Fruit fly (Drosophila melanogaster) whole organism, embryonic: ENCODE results near the gene RpL28.

Experiments used
- BtbVII ChIP-seq: fragments of 200-800 bp; sonication (Bioruptor generic); optimal IDR thresholded peaks from 3 replicates; lab custom pipeline; 2017; ENCODE audit warnings: missing biosample characterization, mild to moderate bottlenecking, missing genetic modification characterization
- CG11398 ChIP-seq: fragments of 200-800 bp; sonication (Bioruptor generic); optimal IDR thresholded peaks from 2 replicates; lab custom pipeline; 2016; ENCODE audit warnings: missing biosample characterization, missing genetic modification characterization
- CG13296 ChIP-seq: fragments of 200-800 bp; sonication (Bioruptor generic); optimal IDR thresholded peaks from 3 replicates; lab custom pipeline; 2018; ENCODE audit warnings: missing biosample characterization, mild to moderate bottlenecking, missing genetic modification characterization
- CG15696 ChIP-seq: fragments of 200-800 bp; sonication (Bioruptor generic); optimal IDR thresholded peaks from 2 replicates; lab custom pipeline; 2019; ENCODE audit warnings: missing biosample characterization, mild to moderate bottlenecking, missing genetic modification characterization, moderate library complexity
- CG1603 ChIP-seq: fragments of 200-800 bp; sonication (Bioruptor generic); optimal IDR thresholded peaks from 2 replicates; lab custom pipeline; 2019; ENCODE audit warnings: missing biosample characterization, mild to moderate bottlenecking, missing genetic modification characterization, moderate library complexity
- CG17186 ChIP-seq: fragments of 200-800 bp; sonication (Bioruptor generic); optimal IDR thresholded peaks from 3 replicates; lab custom pipeline; 2017; ENCODE audit warnings: missing biosample characterization, missing genetic modification reagents, missing genetic modification characterization
- CG1832 ChIP-seq: fragments of 200-800 bp; sonication (Bioruptor generic); optimal IDR thresholded peaks from 2 replicates; lab custom pipeline; 2017; ENCODE audit warnings: missing biosample characterization, mild to moderate bottlenecking, missing genetic modification characterization, inconsistent platforms
- CG2116 ChIP-seq: fragments of 200-800 bp; sonication (Bioruptor generic); optimal IDR thresholded peaks from 3 replicates; lab custom pipeline; 2018; ENCODE audit warnings: missing biosample characterization, mild to moderate bottlenecking, missing genetic modification characterization
- CG2120 ChIP-seq: fragments of 200-800 bp; sonication (Bioruptor generic); optimal IDR thresholded peaks from 3 replicates; lab custom pipeline; 2016; ENCODE audit warnings: missing biosample characterization, missing genetic modification characterization
- CG31365 ChIP-seq: fragments of 200-800 bp; sonication (Bioruptor generic); optimal IDR thresholded peaks from 2 replicates; lab custom pipeline; 2018; ENCODE audit warnings: missing biosample characterization, mild to moderate bottlenecking, missing genetic modification characterization
- CG3726 ChIP-seq: fragments of 200-800 bp; sonication (Bioruptor generic); IDR thresholded peaks from 3 replicates; pipeline ENCODE4, ENCODE4 v1.3.6; 2022; ENCODE audit warnings: missing biosample characterization, missing genetic modification characterization
- CG7928 ChIP-seq: fragments of 200-800 bp; sonication (Bioruptor generic); optimal IDR thresholded peaks from 2 replicates; lab custom pipeline; 2017; ENCODE audit warnings: missing biosample characterization, mild to moderate bottlenecking, missing genetic modification characterization
- CG8290 ChIP-seq, 3 experiments: fragments of 200-800 bp; sonication (Bioruptor generic); optimal IDR thresholded peaks; 2 replicates each; lab custom pipeline; 2016 to 2019; ENCODE audit warnings: missing biosample characterization in 3 of 3, missing genetic modification characterization in 3 of 3, mild to moderate bottlenecking in 2 of 3, moderate library complexity in 1 of 3
- CHES-1-like ChIP-seq: fragments of 200-800 bp; sonication (Bioruptor generic); optimal IDR thresholded peaks from 2 replicates; lab custom pipeline; 2016; ENCODE audit warnings: missing biosample characterization, missing genetic modification characterization
- Dll ChIP-seq: fragments of 200-800 bp; sonication (Bioruptor generic); IDR thresholded peaks from 4 replicates; pipeline ENCODE4 v1.3.6; 2022; ENCODE audit warnings: missing biosample characterization, missing genetic modification characterization; ENCODE audit not compliant: partially characterized antibody
- Dp ChIP-seq: fragments of 200-800 bp; sonication (Bioruptor generic); optimal IDR thresholded peaks from 2 replicates; lab custom pipeline; 2018; ENCODE audit warnings: missing biosample characterization, mild to moderate bottlenecking, missing genetic modification characterization, moderate library complexity
- Eip74EF ChIP-seq, 2 experiments: fragments of 200-800 bp in 1 of 2; fragments of >200 bp in 1 of 2; sonication (Bioruptor generic) in 1 of 2; optimal IDR thresholded peaks; 2 replicates each; lab custom pipeline; 2017 to 2019; ENCODE audit warnings: missing biosample characterization in 2 of 2, missing genetic modification characterization in 2 of 2, mild to moderate bottlenecking in 1 of 2, moderate library complexity in 1 of 2
- Fer2 ChIP-seq: fragments of 200-800 bp; sonication (Bioruptor generic); optimal IDR thresholded peaks from 2 replicates; lab custom pipeline; 2018; ENCODE audit warnings: missing biosample characterization, mild to moderate bottlenecking, missing genetic modification characterization, moderate library complexity
- Lhr ChIP-seq: fragments of 200-800 bp; sonication (Bioruptor generic); optimal IDR thresholded peaks from 3 replicates; lab custom pipeline; 2017; ENCODE audit warnings: mild to moderate bottlenecking, missing biosample characterization, missing genetic modification reagents, missing genetic modification characterization
- Mes4 ChIP-seq: fragments of 200-800 bp; sonication (Bioruptor generic); optimal IDR thresholded peaks from 2 replicates; lab custom pipeline; 2016; ENCODE audit warnings: missing biosample characterization, missing genetic modification characterization
- Mrtf ChIP-seq: fragments of 200-800 bp; sonication (Bioruptor generic); IDR thresholded peaks from 3 replicates; pipeline ENCODE4 v1.3.6; 2022; ENCODE audit warnings: missing biosample characterization, missing genetic modification characterization
- NFAT ChIP-seq: fragments of 200-800 bp; sonication (Bioruptor generic); IDR thresholded peaks from 2 replicates; pipeline ENCODE4 v1.3.6; 2022; ENCODE audit warnings: missing biosample characterization, missing genetic modification characterization
- Sin3A ChIP-seq: fragments of >200 bp; optimal IDR thresholded peaks from 2 replicates; lab custom pipeline; 2018
- Taf1 ChIP-seq: fragments of 200-800 bp; sonication (Bioruptor generic); IDR thresholded peaks from 2 replicates; pipeline ENCODE4 v1.3.6; 2022; ENCODE audit warnings: missing biosample characterization, missing genetic modification characterization
- Vsx1 ChIP-seq: fragments of 200-800 bp; sonication (Bioruptor generic); optimal IDR thresholded peaks from 2 replicates; lab custom pipeline; 2017; ENCODE audit warnings: missing biosample characterization, mild to moderate bottlenecking, missing genetic modification characterization, missing genetic modification reagents
- abd-A ChIP-seq: fragments of 200-800 bp; sonication (Bioruptor generic); optimal IDR thresholded peaks from 3 replicates; lab custom pipeline; 2019; ENCODE audit warnings: missing biosample characterization, mild to moderate bottlenecking, missing genetic modification characterization, moderate library complexity
- ap ChIP-seq: fragments of 200-800 bp; sonication (Bioruptor generic); IDR thresholded peaks from 2 replicates; pipeline ENCODE4 v1.3.6; 2022; ENCODE audit warnings: missing biosample characterization, missing genetic modification characterization
- ara ChIP-seq: fragments of 200-800 bp; sonication (Bioruptor generic); IDR thresholded peaks from 2 replicates; pipeline ENCODE4 v1.3.6; 2022; ENCODE audit warnings: missing biosample characterization, missing genetic modification characterization
- ase ChIP-seq: fragments of 200-800 bp; sonication (Bioruptor generic); IDR thresholded peaks from 3 replicates; pipeline ENCODE4 v1.3.6; 2022; ENCODE audit warnings: missing biosample characterization, missing genetic modification characterization
- dm ChIP-seq: fragments of 200-800 bp; sonication (Bioruptor generic); optimal IDR thresholded peaks from 3 replicates; lab custom pipeline; 2016; ENCODE audit warnings: missing biosample characterization, missing genetic modification characterization
- ems ChIP-seq: fragments of 200-800 bp; sonication (Bioruptor generic); optimal IDR thresholded peaks from 3 replicates; lab custom pipeline; 2016; ENCODE audit warnings: missing biosample characterization, missing genetic modification characterization
- grn ChIP-seq: fragments of 200-800 bp; sonication (Bioruptor generic); optimal IDR thresholded peaks from 3 replicates; lab custom pipeline; 2017; ENCODE audit warnings: missing biosample characterization, missing genetic modification characterization
- gsb-n ChIP-seq: fragments of 200-800 bp; sonication (Bioruptor generic); optimal IDR thresholded peaks from 3 replicates; lab custom pipeline; 2018; ENCODE audit warnings: missing biosample characterization, mild to moderate bottlenecking, missing genetic modification characterization
- hb ChIP-seq: fragments of 200-800 bp; sonication (Bioruptor generic); IDR thresholded peaks from 3 replicates; pipeline ENCODE4 v1.3.6; 2022; ENCODE audit warnings: missing biosample characterization, missing genetic modification characterization; ENCODE audit not compliant: partially characterized antibody
- lab ChIP-seq: fragments of 200-800 bp; sonication (Bioruptor generic); optimal IDR thresholded peaks from 3 replicates; lab custom pipeline; 2017; ENCODE audit warnings: missing biosample characterization, missing genetic modification characterization, mild to moderate bottlenecking, moderate library complexity, missing genetic modification reagents
- luna ChIP-seq: fragments of 200-800 bp; sonication (Bioruptor generic); optimal IDR thresholded peaks from 2 replicates; lab custom pipeline; 2016; ENCODE audit warnings: missing biosample characterization, missing genetic modification characterization
- nmo ChIP-seq: fragments of 200-800 bp; sonication (Bioruptor generic); optimal IDR thresholded peaks from 2 replicates; lab custom pipeline; 2018; ENCODE audit warnings: missing biosample characterization, mild to moderate bottlenecking, missing genetic modification characterization, moderate library complexity
- pita ChIP-seq: fragments of 200-800 bp; sonication (Bioruptor generic); optimal IDR thresholded peaks from 2 replicates; lab custom pipeline; 2017; ENCODE audit warnings: missing biosample characterization, mild to moderate bottlenecking, missing genetic modification characterization
- pros ChIP-seq: fragments of 200-800 bp; sonication (Bioruptor generic); optimal IDR thresholded peaks from 3 replicates; lab custom pipeline; 2019; ENCODE audit warnings: missing biosample characterization, mild to moderate bottlenecking, missing genetic modification characterization, moderate library complexity
- run ChIP-seq: fragments of 200-800 bp; sonication (Bioruptor generic); optimal IDR thresholded peaks from 3 replicates; lab custom pipeline; 2018; ENCODE audit warnings: missing biosample characterization, mild to moderate bottlenecking, missing genetic modification characterization
- sd ChIP-seq: fragments of 200-800 bp; sonication (Bioruptor generic); optimal IDR thresholded peaks from 3 replicates; lab custom pipeline; 2018; ENCODE audit warnings: missing biosample characterization, mild to moderate bottlenecking, missing genetic modification characterization, moderate library complexity
- sug ChIP-seq: fragments of 200-800 bp; optimal IDR thresholded peaks from 2 replicates; lab custom pipeline; 2019; ENCODE audit warnings: missing biosample characterization, mild to moderate bottlenecking, missing genetic modification characterization, moderate library complexity
- tll ChIP-seq, 2 experiments: fragments of 200-800 bp in 1 of 2; fragments of >200 bp in 1 of 2; sonication (Bioruptor generic) in 1 of 2; optimal IDR thresholded peaks; 2 replicates each; lab custom pipeline; 2017 to 2019; ENCODE audit warnings: missing biosample characterization in 2 of 2, missing genetic modification characterization in 2 of 2, mild to moderate bottlenecking in 1 of 2, moderate library complexity in 1 of 2
- ttk ChIP-seq: fragments of 200-800 bp; sonication (Bioruptor generic); IDR thresholded peaks from 2 replicates; pipeline ENCODE4 v2.1.2; 2022; ENCODE audit warnings: missing biosample characterization, missing genetic modification characterization
- vfl ChIP-seq: fragments of 200-800 bp; sonication (Bioruptor generic); optimal IDR thresholded peaks from 2 replicates; lab custom pipeline; 2016; ENCODE audit warnings: missing biosample characterization, missing genetic modification characterization
- vnd ChIP-seq: fragments of 200-800 bp; sonication (Bioruptor generic); IDR thresholded peaks from 3 replicates; pipeline ENCODE4 v1.3.6; 2022; ENCODE audit warnings: missing biosample characterization, missing genetic modification characterization; ENCODE audit not compliant: partially characterized antibody
- zfh2 ChIP-seq: fragments of 200-800 bp; sonication (Bioruptor generic); optimal IDR thresholded peaks from 2 replicates; lab custom pipeline; 2016; ENCODE audit warnings: missing biosample characterization, missing genetic modification characterization

Gene RpL28

DNA sequence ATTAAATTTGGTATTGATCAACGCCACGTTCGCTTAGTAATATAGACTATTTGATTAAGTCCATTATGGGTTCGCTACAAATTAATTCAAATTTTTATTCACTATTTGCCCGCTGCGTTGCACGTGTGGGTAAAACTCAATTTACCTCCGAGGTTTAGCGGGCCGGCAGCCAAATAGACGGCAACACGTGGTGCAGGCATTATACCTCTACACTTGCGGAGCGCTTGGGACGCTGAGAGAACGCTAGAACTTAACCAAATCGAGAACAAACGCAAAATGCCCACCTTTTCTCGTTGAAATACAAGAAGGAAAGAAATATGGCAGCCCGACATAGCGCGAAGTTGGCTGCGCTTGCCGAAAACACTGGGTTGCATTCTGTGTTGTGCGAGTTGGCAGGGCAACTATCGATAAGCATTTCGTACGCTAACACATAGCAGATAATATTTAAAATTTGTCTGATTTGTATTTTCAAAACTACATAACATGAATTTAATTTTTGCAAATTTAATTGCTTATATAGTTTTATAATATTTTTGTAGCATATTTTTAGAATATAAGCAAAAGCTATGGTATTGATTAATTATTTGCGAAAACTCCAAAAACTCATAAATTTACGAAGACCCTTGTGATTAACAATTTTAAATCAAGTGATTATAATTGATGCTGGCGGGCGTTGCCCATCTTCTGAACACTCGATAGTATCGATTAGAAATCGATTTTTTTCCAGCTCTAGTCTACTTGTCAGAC lies at the start of gene RpL28, which contains the start of gene eIF1 (continued):
- peak; percentile 91 for TF ChIP-seq CHES-1-like (GFP tag; lab: Kevin White, UChicago)
- peak; percentile 60 for TF ChIP-seq lab (GFP tag; lab: Kevin White, UChicago)
- TF ChIP-seq gsb-n (tag; lab: Kevin White, UChicago), result peak; percentile 52
- TF ChIP-seq abd-A (tag; lab: Kevin White, UChicago), result no peak
- peak; percentile 77 for TF ChIP-seq ttk (GFP tag; lab: Robert Waterston, UW)
- peak; percentile 92 for TF ChIP-seq CG17186 (GFP tag; lab: Kevin White, UChicago)
- TF ChIP-seq luna (GFP tag; lab: Kevin White, UChicago), result peak; percentile 92
- TF ChIP-seq Dp (GFP tag; lab: Kevin White, UChicago), result peak; percentile 60
- peak; percentile 83; the same call in 2 of the 3 replicates for TF ChIP-seq CG3726
- peak; percentile 91 for TF ChIP-seq CG1603 (tag; lab: Kevin White, UChicago)
- no peak for TF ChIP-seq pros (GFP tag; lab: Kevin White, UChicago)
- peak; percentile 87 for TF ChIP-seq Dll (GFP tag; lab: Robert Waterston, UW)
- peak; percentile 62 for TF ChIP-seq CG15696 (tag; lab: Kevin White, UChicago)
- TF ChIP-seq Mrtf (GFP tag; lab: Robert Waterston, UW), result peak; percentile 80; the same call in 2 of the 3 replicates
- peak; percentile 100 for TF ChIP-seq CG2116
- peak; percentile 84 for TF ChIP-seq ara
- TF ChIP-seq pita (GFP tag; lab: Kevin White, UChicago), result no peak
- TF ChIP-seq Mes4 (GFP tag; lab: Kevin White, UChicago), result peak; percentile 94
- peak; percentile 88 for TF ChIP-seq sug (tag; lab: Kevin White, UChicago)
- TF ChIP-seq Fer2, result peak; percentile 82
- TF ChIP-seq zfh2, result peak; percentile 90
- TF ChIP-seq Taf1 (GFP tag; lab: Robert Waterston, UW), result peak; percentile 45; the same call in 1 of the 2 replicates
- peak; percentile 89 for TF ChIP-seq BtbVII
- peak; percentile 74; the same call in 1 of the 3 replicates for TF ChIP-seq hb
- TF ChIP-seq tll (GFP tag; optimal IDR thresholded peaks at IDR 0.05; lab: Kevin White, UChicago), result peak in 1 of 2 experiments; percentile 42
- TF ChIP-seq ase, result peak; percentile 87
- peak; percentile 83 for TF ChIP-seq CG31365 (tag; lab: Kevin White, UChicago)
- TF ChIP-seq CG11398 (GFP tag; lab: Kevin White, UChicago), result peak; percentile 92
- peak; percentile 83 for TF ChIP-seq grn (GFP tag; lab: Kevin White, UChicago)
- TF ChIP-seq ap (GFP tag; lab: Robert Waterston, UW), result peak; percentile 84
- peak; percentile 85 for TF ChIP-seq ems (GFP tag; lab: Kevin White, UChicago)
- peak; percentile 90 for TF ChIP-seq nmo (GFP tag; lab: Kevin White, UChicago)
- TF ChIP-seq CG13296 (GFP tag; lab: Kevin White, UChicago), result peak; percentile 91
- peak; percentile 95 for TF ChIP-seq NFAT (GFP tag; lab: Robert Waterston, UW)
- peak; percentile 93 for TF ChIP-seq CG8290 (GFP tag; optimal IDR thresholded peaks at IDR 0.05; lab: Kevin White, UChicago)
- peak; percentile 89 to 97 for TF ChIP-seq CG8290 (tag; optimal IDR thresholded peaks at IDR 0.05; lab: Kevin White, UChicago)
- TF ChIP-seq vnd, result peak; percentile 77
- peak; percentile 77 for TF ChIP-seq CG2120 (GFP tag; lab: Kevin White, UChicago)
- no peak for TF ChIP-seq sd
- peak in 1 of 2 experiments; percentile 44 for TF ChIP-seq Eip74EF (GFP tag; optimal IDR thresholded peaks at IDR 0.05; lab: Kevin White, UChicago)
- peak; percentile 94 for TF ChIP-seq Sin3A
- no peak for TF ChIP-seq CG1832 (GFP tag; lab: Kevin White, UChicago)
- TF ChIP-seq Lhr (GFP tag; lab: Kevin White, UChicago), result peak; percentile 94
- peak; percentile 88 for TF ChIP-seq vfl
- peak; percentile 54 for TF ChIP-seq run
- peak; percentile 92 for TF ChIP-seq Vsx1 (GFP tag; lab: Kevin White, UChicago)
- TF ChIP-seq dm (GFP tag; lab: Kevin White, UChicago), result peak; percentile 96
- peak; percentile 73 for TF ChIP-seq CG7928 (GFP tag; lab: Kevin White, UChicago)
